Fruit fly (Drosophila melanogaster): ENCODE results near the gene CG17834.

DNA sequence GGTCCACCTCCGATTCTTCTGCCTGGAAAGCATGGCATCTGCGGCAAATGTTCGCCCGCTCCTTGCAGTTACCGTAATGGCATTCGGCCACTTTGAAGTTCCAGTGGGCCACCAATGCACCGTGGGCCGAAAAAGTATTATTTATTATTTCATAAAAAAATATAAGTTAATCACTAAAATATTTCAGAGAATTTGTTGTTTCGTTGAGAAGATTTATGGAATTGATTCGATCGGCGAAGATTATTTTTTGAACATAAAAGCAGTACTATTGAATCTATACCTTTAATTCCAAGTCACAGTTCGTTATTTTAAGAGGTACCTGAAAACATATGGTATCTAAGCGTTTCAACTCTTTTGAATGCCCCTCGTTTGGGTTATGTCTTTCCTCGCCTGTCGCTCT, 45.3 kb downstream of the CG17834 start:
- TF ChIP-seq tin (GFP tag; optimal IDR thresholded peaks at IDR 0.05) (no peak), psq (GFP tag; optimal IDR thresholded peaks at IDR 0.05) (no peak), trem (tag; optimal IDR thresholded peaks at IDR 0.05) (no peak), ac (GFP tag; optimal IDR thresholded peaks at IDR 0.05) (no peak), MBD-R2 (GFP tag; IDR thresholded peaks at IDR 0.05) (no peak), HHEX (GFP tag; optimal IDR thresholded peaks at IDR 0.05) (no peak), prd (optimal IDR thresholded peaks at IDR 0.05) (no peak), prd (GFP tag; IDR thresholded peaks at IDR 0.05) (no peak), ap (GFP tag; IDR thresholded peaks at IDR 0.05) (no peak), jumu (GFP tag; optimal IDR thresholded peaks at IDR 0.05) (no peak)
